Worm (Caenorhabditis elegans) whole organism, L4/young adult: Measurements from ENCODE around the gene Y54F10AR.2.

ENCODE experiments used
- dao-5 ChIP-seq: sonication (generic microtip); optimal IDR thresholded peaks from 2 replicates; lab custom pipeline; 2016; ENCODE audit warnings: missing genotype, missing genetic modification characterization, moderate library complexity, missing compliant biosample characterization
- him-1 ChIP-seq: sonication (generic microtip); optimal IDR thresholded peaks from 2 replicates; lab custom pipeline; 2016; ENCODE audit warnings: missing genotype, missing genetic modification reagents, missing genetic modification characterization, missing compliant biosample characterization

ce11 chrIII:2596984-2597454, 25.7 kb upstream of the Y54F10AR.2 start, which contains the start of gene apb-1:
- TF ChIP-seq him-1 (tag; lab: Kevin White, UChicago) = peak; percentile 87
- no peak for TF ChIP-seq dao-5 (tag; lab: Kevin White, UChicago)
